Worm (Caenorhabditis elegans): ENCODE data around the gene C44C10.3.

Gene C44C10.3

ce11 chrX:11726450-11726849 is 24.1 kb downstream of the C44C10.3 start:
- TF ChIP-seq pqm-1 (tag; optimal IDR thresholded peaks at IDR 0.05): no peak
- no peak for TF ChIP-seq rnt-1 (tag; optimal IDR thresholded peaks at IDR 0.05)
- no peak for TF ChIP-seq vab-15 (tag; optimal IDR thresholded peaks at IDR 0.05)
- no peak for TF ChIP-seq efl-1 (optimal IDR thresholded peaks at IDR 0.05)
- no peak for TF ChIP-seq efl-1 (GFP tag; optimal IDR thresholded peaks at IDR 0.05 in 1 of 2)
- TF ChIP-seq lin-14 (GFP tag; optimal IDR thresholded peaks at IDR 0.05): peak; percentile 55
- TF ChIP-seq unc-130 (tag; optimal IDR thresholded peaks at IDR 0.05): no peak
- TF ChIP-seq nhr-85 (tag): peak; percentile 77
- peak; percentile 26 for TF ChIP-seq blmp-1 (tag; optimal IDR thresholded peaks at IDR 0.05)
- TF ChIP-seq pag-3 (tag; optimal IDR thresholded peaks at IDR 0.05; ENCODE audit: borderline replicate concordance, insufficient read depth): no peak
- no peak for TF ChIP-seq tlp-1 (tag; optimal IDR thresholded peaks at IDR 0.05)
- TF ChIP-seq ztf-4 (tag; optimal IDR thresholded peaks at IDR 0.05): no peak
- TF ChIP-seq alr-1 (tag; optimal IDR thresholded peaks at IDR 0.05; ENCODE audit: borderline replicate concordance): no peak
- no peak for TF ChIP-seq elt-2 (tag; optimal IDR thresholded peaks at IDR 0.05)

ce11 chrX:11727761-11728160 is 25.4 kb downstream of the C44C10.3 start, which contains the start of the genes gst-42 and D1053.2:
gst-42 (minus strand) TSS chrX:11727936.
D1053.2 (plus strand) TSS chrX:11728151.
- TF ChIP-seq lin-35 (GFP tag; optimal IDR thresholded peaks at IDR 0.05): peak in 1 of 2 experiments; percentile 75
- TF ChIP-seq nhr-77 (tag; optimal IDR thresholded peaks at IDR 0.05): no peak
- TF ChIP-seq nhr-237 (tag; optimal IDR thresholded peaks at IDR 0.05): no peak
- TF ChIP-seq F16B12.6 (tag; optimal IDR thresholded peaks at IDR 0.05): no peak
- TF ChIP-seq mab-9 (GFP tag; IDR thresholded peaks at IDR 0.05): no peak
- TF ChIP-seq ama-1 (optimal IDR thresholded peaks at IDR 0.05): no peak
- no peak for TF ChIP-seq isw-1 (GFP tag; IDR thresholded peaks at IDR 0.05)
- TF ChIP-seq tbx-2 (tag; optimal IDR thresholded peaks at IDR 0.05): peak; percentile 28
- peak in 1 of 2 experiments; percentile 86 for TF ChIP-seq mdl-1 (tag; optimal IDR thresholded peaks at IDR 0.05)
- TF ChIP-seq lin-15B (tag; optimal IDR thresholded peaks at IDR 0.05): no peak
- no peak for TF ChIP-seq unc-30 (tag; optimal IDR thresholded peaks at IDR 0.05)
- TF ChIP-seq mep-1 (tag; optimal IDR thresholded peaks at IDR 0.05): peak; percentile 19
- TF ChIP-seq dpl-1 (GFP tag; optimal IDR thresholded peaks at IDR 0.05): peak in 1 of 3 experiments; percentile 7
- TF ChIP-seq hpl-2 (GFP tag; optimal IDR thresholded peaks at IDR 0.05): no peak
- no peak for TF ChIP-seq egl-13 (tag; optimal IDR thresholded peaks at IDR 0.05)
- TF ChIP-seq dsc-1 (tag; optimal IDR thresholded peaks at IDR 0.05): no peak
- TF ChIP-seq nhr-76 (tag; optimal IDR thresholded peaks at IDR 0.05): no peak
- TF ChIP-seq ets-5 (GFP tag; IDR thresholded peaks at IDR 0.05): no peak
- TF ChIP-seq fkh-4 (tag; optimal IDR thresholded peaks at IDR 0.05; ENCODE audit: borderline replicate concordance): no peak
- no peak for TF ChIP-seq grh-1 (GFP tag; IDR thresholded peaks at IDR 0.05)
- no peak for TF ChIP-seq ztf-11 (tag; optimal IDR thresholded peaks at IDR 0.05)
- TF ChIP-seq unc-130 (tag; optimal IDR thresholded peaks at IDR 0.05): peak; percentile 47
- no peak for TF ChIP-seq snpc-4 (tag; optimal IDR thresholded peaks at IDR 0.05)
- no peak for TF ChIP-seq zag-1 (tag; optimal IDR thresholded peaks at IDR 0.05)
- no peak for TF ChIP-seq unc-98 (GFP tag; IDR thresholded peaks at IDR 0.05)
- no peak for TF ChIP-seq ceh-88 (GFP tag; IDR thresholded peaks at IDR 0.05)
- TF ChIP-seq ces-1 (GFP tag; optimal IDR thresholded peaks at IDR 0.05): no peak
- TF ChIP-seq nhr-20 (tag; optimal IDR thresholded peaks at IDR 0.05): peak; percentile 77
- TF ChIP-seq hlh-17 (GFP tag; optimal IDR thresholded peaks at IDR 0.05; ENCODE audit: borderline replicate concordance): no peak
- peak; percentile 84 for TF ChIP-seq nhr-85 (tag)
- no peak for TF ChIP-seq efl-1 (optimal IDR thresholded peaks at IDR 0.05)
- TF ChIP-seq efl-1 (GFP tag; optimal IDR thresholded peaks at IDR 0.05 in 1 of 2): no peak
- no peak for TF ChIP-seq swsn-7 (tag; optimal IDR thresholded peaks at IDR 0.05)
- TF ChIP-seq fkh-10 (GFP tag; optimal IDR thresholded peaks at IDR 0.05): no peak
- TF ChIP-seq C04F5.9 (tag; optimal IDR thresholded peaks at IDR 0.05): no peak
- TF ChIP-seq sox-4 (tag; optimal IDR thresholded peaks at IDR 0.05): no peak
- TF ChIP-seq vab-15 (tag; optimal IDR thresholded peaks at IDR 0.05): peak; percentile 28
- no peak for TF ChIP-seq aly-2 (tag; optimal IDR thresholded peaks at IDR 0.05)
- TF ChIP-seq snu-23 (GFP tag; optimal IDR thresholded peaks at IDR 0.05): peak; percentile 55
- TF ChIP-seq tlp-1 (tag; optimal IDR thresholded peaks at IDR 0.05): no peak
- no peak for TF ChIP-seq ceh-63 (GFP tag; optimal IDR thresholded peaks at IDR 0.05)
- TF ChIP-seq nhr-71 (tag; optimal IDR thresholded peaks at IDR 0.05): peak; percentile 71
- TF ChIP-seq ceh-82 (tag; optimal IDR thresholded peaks at IDR 0.05): no peak
- TF ChIP-seq elt-2 (tag; optimal IDR thresholded peaks at IDR 0.05): peak; percentile 93
- TF ChIP-seq nhr-90 (tag; optimal IDR thresholded peaks at IDR 0.05; ENCODE audit: poor library complexity): peak; percentile 53

Data from whole organism, L1 larva.